Fruit fly (Drosophila melanogaster) whole organism, embryonic: ENCODE measurements around the gene CG15019.

ENCODE experiments used
- CG10209 ChIP-seq: fragments of 200-800 bp; sonication (Bioruptor generic); optimal IDR thresholded peaks from 3 replicates; lab custom pipeline; 2017; ENCODE audit warnings: missing biosample characterization, mild to moderate bottlenecking, missing genetic modification characterization, missing genetic modification reagents
- CG15601 ChIP-seq: fragments of 200-800 bp; sonication (Bioruptor generic); optimal IDR thresholded peaks from 3 replicates; lab custom pipeline; 2019; ENCODE audit warnings: missing biosample characterization, mild to moderate bottlenecking, missing genetic modification characterization, moderate library complexity
- CG16813 ChIP-seq: fragments of 200-800 bp; sonication (Bioruptor generic); IDR thresholded peaks from 3 replicates; pipeline ENCODE4 v1.3.6; 2022; ENCODE audit warnings: missing biosample characterization, missing genetic modification characterization; ENCODE audit not compliant: partially characterized antibody
- CG17359 ChIP-seq: fragments of 200-800 bp; sonication (Bioruptor generic); optimal IDR thresholded peaks from 3 replicates; lab custom pipeline; 2018; ENCODE audit warnings: missing biosample characterization, mild to moderate bottlenecking, missing genetic modification characterization, moderate library complexity
- CG1792 ChIP-seq: fragments of 200-800 bp; sonication (Bioruptor generic); optimal IDR thresholded peaks from 2 replicates; lab custom pipeline; 2016; ENCODE audit warnings: missing biosample characterization, missing genetic modification characterization
- CG18476 ChIP-seq: fragments of 200-800 bp; sonication (Bioruptor generic); optimal IDR thresholded peaks from 2 replicates; lab custom pipeline; 2016; ENCODE audit warnings: missing biosample characterization, mild to moderate bottlenecking, missing genetic modification characterization
- CG2875 ChIP-seq: fragments of 200-800 bp; sonication (Bioruptor generic); optimal IDR thresholded peaks from 2 replicates; lab custom pipeline; 2017; ENCODE audit warnings: missing biosample characterization, mild to moderate bottlenecking, missing genetic modification characterization, missing genetic modification reagents
- CG30020 ChIP-seq: fragments of 200-800 bp; optimal IDR thresholded peaks from 2 replicates; lab custom pipeline; 2019; ENCODE audit warnings: missing biosample characterization, mild to moderate bottlenecking, missing genetic modification characterization, moderate library complexity
- CG3065 ChIP-seq: fragments of 200-800 bp; sonication (Bioruptor generic); optimal IDR thresholded peaks from 2 replicates; lab custom pipeline; 2016; ENCODE audit warnings: missing biosample characterization, missing genetic modification characterization
- CG31365 ChIP-seq: fragments of 200-800 bp; sonication (Bioruptor generic); optimal IDR thresholded peaks from 2 replicates; lab custom pipeline; 2018; ENCODE audit warnings: missing biosample characterization, mild to moderate bottlenecking, missing genetic modification characterization
- CG32772 ChIP-seq: fragments of 200-800 bp; sonication (Bioruptor generic); IDR thresholded peaks from 2 replicates; pipeline ENCODE4 v1.3.6; 2022; ENCODE audit warnings: missing biosample characterization, missing genetic modification characterization
- CG34224 ChIP-seq: fragments of 200-800 bp; sonication (Bioruptor generic); IDR thresholded peaks from 3 replicates; pipeline ENCODE4 v1.3.6; 2022; ENCODE audit warnings: missing biosample characterization, missing genetic modification characterization; ENCODE audit not compliant: partially characterized antibody
- CG34422 ChIP-seq: fragments of 200-800 bp; sonication (Bioruptor generic); IDR thresholded peaks from 3 replicates; pipeline ENCODE4 v1.3.6; 2022; ENCODE audit warnings: missing biosample characterization, missing genetic modification characterization
- CG7372 ChIP-seq: fragments of 200-800 bp; sonication (Bioruptor generic); IDR thresholded peaks from 2 replicates; pipeline ENCODE4 v1.3.6; 2022; ENCODE audit warnings: missing biosample characterization, missing genetic modification characterization
- CG7786 ChIP-seq: fragments of 200-800 bp; sonication (Bioruptor generic); optimal IDR thresholded peaks from 2 replicates; lab custom pipeline; 2016; ENCODE audit warnings: missing biosample characterization, missing genetic modification characterization
- CG9215 ChIP-seq: fragments of 200-800 bp; sonication (Bioruptor generic); IDR thresholded peaks from 2 replicates; pipeline ENCODE4 v1.3.6; 2022; ENCODE audit warnings: missing biosample characterization, missing genetic modification characterization
- D19B ChIP-seq: fragments of 200-800 bp; sonication (Bioruptor generic); optimal IDR thresholded peaks from 2 replicates; lab custom pipeline; 2017; ENCODE audit warnings: missing biosample characterization, mild to moderate bottlenecking, missing genetic modification characterization
- Dad ChIP-seq: fragments of 200-800 bp; sonication (Bioruptor generic); optimal IDR thresholded peaks from 3 replicates; lab custom pipeline; 2016; ENCODE audit warnings: missing biosample characterization, missing genetic modification characterization
- Doc3 ChIP-seq: fragments of 200-800 bp; sonication (Bioruptor generic); IDR thresholded peaks from 3 replicates; pipeline ENCODE4 v1.3.6; 2022; ENCODE audit warnings: missing biosample characterization, missing genetic modification characterization; ENCODE audit not compliant: partially characterized antibody
- Dref ChIP-seq: fragments of 200-800 bp; sonication (Bioruptor generic); IDR thresholded peaks from 2 replicates; pipeline ENCODE4 v1.3.6; 2022; ENCODE audit warnings: missing biosample characterization, missing genetic modification characterization
- GATAe ChIP-seq: fragments of 200-800 bp; sonication (Bioruptor generic); conservative IDR thresholded peaks from 2 replicates; pipeline ENCODE4 v1.3.6; 2022; ENCODE audit warnings: missing biosample characterization, missing genetic modification characterization
- MESR4 ChIP-seq: fragments of 200-800 bp; sonication (Bioruptor generic); optimal IDR thresholded peaks from 2 replicates; lab custom pipeline; 2018; ENCODE audit warnings: missing biosample characterization, mild to moderate bottlenecking, missing genetic modification characterization, moderate library complexity
- Med ChIP-seq: fragments of 200-800 bp; sonication (Bioruptor generic); peaks from one replicate; lab custom pipeline; 2016; ENCODE audit warnings: missing biosample characterization, missing genetic modification characterization, mild to moderate bottlenecking, inconsistent platforms, moderate library complexity
- Meics ChIP-seq: fragments of 200-800 bp; sonication (Bioruptor generic); optimal IDR thresholded peaks from 2 replicates; lab custom pipeline; 2017; ENCODE audit warnings: missing biosample characterization, mild to moderate bottlenecking, missing genetic modification characterization
- Myb ChIP-seq: fragments of 200-800 bp; sonication (Bioruptor generic); optimal IDR thresholded peaks from 2 replicates; lab custom pipeline; 2016; ENCODE audit warnings: missing biosample characterization, missing genetic modification characterization
- Nf-YA ChIP-seq: fragments of 200-800 bp; sonication (Bioruptor generic); IDR thresholded peaks from 2 replicates; pipeline ENCODE4 v1.3.6; 2022; ENCODE audit warnings: missing biosample characterization, missing genetic modification characterization
- Ravus ChIP-seq: fragments of 200-800 bp; sonication (Bioruptor generic); IDR thresholded peaks from 2 replicates; pipeline ENCODE4 v1.3.6; 2022; ENCODE audit warnings: missing biosample characterization, missing genetic modification characterization
- Ssrp ChIP-seq: fragments of 200-800 bp; sonication (Bioruptor generic); optimal IDR thresholded peaks from 2 replicates; lab custom pipeline; 2018; ENCODE audit warnings: missing biosample characterization, mild to moderate bottlenecking, missing genetic modification characterization, moderate library complexity
- Taf1 ChIP-seq: fragments of 200-800 bp; sonication (Bioruptor generic); IDR thresholded peaks from 2 replicates; pipeline ENCODE4 v1.3.6; 2022; ENCODE audit warnings: missing biosample characterization, missing genetic modification characterization
- Vsx1 ChIP-seq: fragments of 200-800 bp; sonication (Bioruptor generic); optimal IDR thresholded peaks from 2 replicates; lab custom pipeline; 2017; ENCODE audit warnings: missing biosample characterization, mild to moderate bottlenecking, missing genetic modification characterization, missing genetic modification reagents
- Xbp1 ChIP-seq: fragments of 200-800 bp; sonication (Bioruptor generic); optimal IDR thresholded peaks from 3 replicates; lab custom pipeline; 2016; ENCODE audit warnings: missing biosample characterization, mild to moderate bottlenecking, missing genetic modification characterization
- ap ChIP-seq: fragments of 200-800 bp; sonication (Bioruptor generic); IDR thresholded peaks from 2 replicates; pipeline ENCODE4 v1.3.6; 2022; ENCODE audit warnings: missing biosample characterization, missing genetic modification characterization
- ato ChIP-seq: fragments of 200-800 bp; sonication (Bioruptor generic); IDR thresholded peaks from 2 replicates; pipeline ENCODE4 v1.3.6; 2022; ENCODE audit warnings: missing biosample characterization, missing genetic modification characterization; ENCODE audit not compliant: partially characterized antibody
- az2 ChIP-seq: fragments of 200-800 bp; sonication (Bioruptor generic); optimal IDR thresholded peaks from 3 replicates; lab custom pipeline; 2016; ENCODE audit warnings: missing biosample characterization, missing genetic modification characterization
- br ChIP-seq: fragments of >200 bp; optimal IDR thresholded peaks from 2 replicates; lab custom pipeline; 2017
- btn ChIP-seq: fragments of 200-800 bp; sonication (Bioruptor generic); optimal IDR thresholded peaks from 2 replicates; lab custom pipeline; 2016; ENCODE audit warnings: missing biosample characterization, missing genetic modification characterization
- cato ChIP-seq: fragments of 200-800 bp; sonication (Bioruptor generic); optimal IDR thresholded peaks from 2 replicates; lab custom pipeline; 2016; ENCODE audit warnings: missing biosample characterization, missing genetic modification characterization, borderline replicate concordance
- chif ChIP-seq, 2 experiments: fragments of 200-800 bp; sonication (Bioruptor generic); optimal IDR thresholded peaks; 3 replicates each; lab custom pipeline; 2016; ENCODE audit warnings: missing biosample characterization in 2 of 2, missing genetic modification characterization in 2 of 2
- corto ChIP-seq: fragments of 200-800 bp; sonication (Bioruptor generic); optimal IDR thresholded peaks from 2 replicates; lab custom pipeline; 2016; ENCODE audit warnings: missing biosample characterization, mild to moderate bottlenecking, missing genetic modification characterization, moderate library complexity
- dan ChIP-seq: fragments of 200-800 bp; sonication (Bioruptor generic); IDR thresholded peaks from 2 replicates; pipeline ENCODE4 v1.3.6; 2022; ENCODE audit warnings: missing biosample characterization, missing genetic modification characterization
- dimm ChIP-seq: fragments of 200-800 bp; sonication (Bioruptor generic); IDR thresholded peaks from 2 replicates; pipeline ENCODE4 v1.3.6; 2022; ENCODE audit warnings: missing biosample characterization, missing genetic modification characterization
- dmrt11E ChIP-seq: fragments of 200-800 bp; sonication (Bioruptor generic); optimal IDR thresholded peaks from 3 replicates; lab custom pipeline; 2018; ENCODE audit warnings: missing biosample characterization, mild to moderate bottlenecking, missing genetic modification characterization, moderate library complexity
- h ChIP-seq: fragments of >200 bp; optimal IDR thresholded peaks from 2 replicates; lab custom pipeline; 2017
- pan ChIP-seq, 4 experiments: fragments of >200 bp in 3 of 4; fragments of 200-800 bp in 1 of 4; sonication (Bioruptor generic) in 1 of 4; optimal IDR thresholded peaks in 3 of 4; IDR thresholded peaks in 1 of 4; 2 replicates each; pipeline versions ENCODE4 v1.3.6 to Lab custom; 2017 to 2022; ENCODE audit warnings: missing biosample characterization in 2 of 4, missing genetic modification characterization in 2 of 4, mixed read lengths in 1 of 4
- psq ChIP-seq: fragments of 200-800 bp; sonication (Bioruptor generic); optimal IDR thresholded peaks from 2 replicates; lab custom pipeline; 2017; ENCODE audit warnings: missing biosample characterization, missing genetic modification characterization
- row ChIP-seq: fragments of 200-800 bp; sonication (Bioruptor generic); IDR thresholded peaks from 3 replicates; pipeline ENCODE4 v1.3.6; 2022; ENCODE audit warnings: missing biosample characterization, missing genetic modification characterization
- sens-2 ChIP-seq: fragments of 200-800 bp; sonication (Bioruptor generic); IDR thresholded peaks from 2 replicates; pipeline ENCODE4 v1.3.6; 2022; ENCODE audit warnings: missing biosample characterization, missing genetic modification characterization
- sob ChIP-seq: fragments of 200-800 bp; sonication (Bioruptor generic); IDR thresholded peaks from 2 replicates; pipeline ENCODE4 v1.3.6; 2022; ENCODE audit warnings: missing biosample characterization, missing genetic modification characterization
- usp ChIP-seq: fragments of >200 bp; optimal IDR thresholded peaks from 2 replicates; lab custom pipeline; 2017; ENCODE audit warnings: missing biosample characterization, missing genetic modification characterization
- vvl ChIP-seq: fragments of 200-800 bp; sonication (Bioruptor generic); IDR thresholded peaks from 2 replicates; pipeline ENCODE4 v1.3.6; 2022; ENCODE audit warnings: missing biosample characterization, missing genetic modification characterization

Gene CG15019

DNA sequence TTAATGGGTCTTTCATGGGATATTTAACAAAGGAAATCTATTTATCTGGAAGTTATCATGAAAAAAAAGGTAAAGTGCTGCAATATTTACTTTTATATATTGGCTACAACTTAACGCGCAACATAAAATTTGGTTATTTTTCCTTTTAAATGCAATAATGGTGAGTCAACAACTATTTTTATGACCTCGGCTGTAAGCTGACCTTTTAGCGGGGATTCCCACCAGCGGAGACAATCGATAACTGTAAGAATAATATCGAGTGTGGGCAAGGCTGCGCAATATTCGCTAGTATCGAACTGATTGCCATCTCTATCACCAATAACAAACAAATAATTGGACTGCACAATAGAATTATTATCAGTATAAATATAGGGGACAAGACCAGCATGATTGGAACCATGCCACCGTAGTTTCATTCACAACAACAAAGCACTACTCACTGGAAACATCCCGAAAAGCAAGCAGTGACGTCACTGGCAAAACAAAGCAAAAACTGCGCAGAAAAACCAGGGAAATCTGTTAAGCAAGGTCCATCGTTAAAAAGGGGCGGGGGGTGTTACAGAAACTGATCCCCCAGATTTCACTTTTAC, 2.6 kb downstream of the CG15019 start, which contains the start of gene Syx17 (continued):
- no peak for TF ChIP-seq dan
- TF ChIP-seq Ravus, result no peak
- TF ChIP-seq D19B, result peak; percentile 19
- TF ChIP-seq vvl, result peak; percentile 73
- 0 out of 2 replicates have a peak, but pooled peaks have one; percentile 11 for TF ChIP-seq sens-2 (GFP tag; lab: Robert Waterston, UW)
- peak; percentile 65 for TF ChIP-seq CG15601 (tag; lab: Kevin White, UChicago)
- TF ChIP-seq Taf1 (GFP tag; lab: Robert Waterston, UW), result no peak
- no peak for TF ChIP-seq btn (GFP tag; lab: Kevin White, UChicago)
- TF ChIP-seq CG30020 (tag; lab: Kevin White, UChicago), result peak; percentile 56
- TF ChIP-seq pan (optimal IDR thresholded peaks at IDR 0.05; lab: Kevin White, UChicago), result no peak
- TF ChIP-seq pan (GFP tag; optimal IDR thresholded peaks at IDR 0.05 in 1 of 2, IDR thresholded peaks at IDR 0.05 in 1 of 2), result peak in 1 of 2 experiments; percentile 31
- peak; percentile 62 for TF ChIP-seq az2
- TF ChIP-seq CG16813, result peak; percentile 90
- peak; percentile 96 for TF ChIP-seq CG34224
- peak; percentile 76; the same call in 2 of the 3 replicates for TF ChIP-seq CG34422 (GFP tag; lab: Robert Waterston, UW)
- peak; percentile 92 for TF ChIP-seq Med (GFP tag; lab: Kevin White, UChicago)
- peak; percentile 52 for TF ChIP-seq CG7786 (GFP tag; lab: Kevin White, UChicago)
- no peak for TF ChIP-seq h (lab: Kevin White, UChicago)
- TF ChIP-seq cato (GFP tag; lab: Kevin White, UChicago), result no peak
- no peak for TF ChIP-seq CG7372 (GFP tag; lab: Robert Waterston, UW)
- peak; percentile 54 for TF ChIP-seq dmrt11E (tag; lab: Kevin White, UChicago)
- TF ChIP-seq Doc3 (GFP tag; lab: Robert Waterston, UW), result peak; percentile 76
- TF ChIP-seq corto, result peak; percentile 4
- TF ChIP-seq CG9215 (GFP tag; lab: Robert Waterston, UW), result peak; percentile 38; the same call in 1 of the 2 replicates
- TF ChIP-seq CG1792, result peak; percentile 51
- peak; percentile 24 for TF ChIP-seq Dad (GFP tag; lab: Kevin White, UChicago)
- TF ChIP-seq Myb (GFP tag; lab: Kevin White, UChicago), result peak; percentile 38
- peak; percentile 99 for TF ChIP-seq Dref (GFP tag; lab: Robert Waterston, UW)
- peak; percentile 62 for TF ChIP-seq CG10209 (GFP tag; lab: Kevin White, UChicago)
- peak; percentile 39 for TF ChIP-seq CG18476 (GFP tag; lab: Kevin White, UChicago)
- TF ChIP-seq Nf-YA (GFP tag; lab: Robert Waterston, UW), result no peak
- TF ChIP-seq psq (GFP tag; lab: Kevin White, UChicago), result no peak
- no peak for TF ChIP-seq ap (GFP tag; lab: Robert Waterston, UW)
- peak; percentile 25 for TF ChIP-seq Ssrp (tag; lab: Kevin White, UChicago)
- TF ChIP-seq br (lab: Kevin White, UChicago), result no peak
- peak; percentile 91 for TF ChIP-seq CG3065 (GFP tag; lab: Kevin White, UChicago)
- TF ChIP-seq chif (GFP tag; optimal IDR thresholded peaks at IDR 0.05; lab: Kevin White, UChicago), result peak in 1 of 2 experiments; percentile 43
- TF ChIP-seq CG17359 (tag; lab: Kevin White, UChicago), result peak; percentile 56
- no peak for TF ChIP-seq GATAe (GFP tag; lab: Robert Waterston, UW)
- peak; percentile 92 for TF ChIP-seq ato (GFP tag; lab: Robert Waterston, UW)
- TF ChIP-seq sob, result peak; percentile 71
- TF ChIP-seq usp (GFP tag; lab: Kevin White, UChicago), result no peak
- peak; percentile 86 for TF ChIP-seq MESR4 (GFP tag; lab: Kevin White, UChicago)
- peak; percentile 64 for TF ChIP-seq row (GFP tag; lab: Robert Waterston, UW)
- peak; percentile 2 for TF ChIP-seq CG31365 (tag; lab: Kevin White, UChicago)
- TF ChIP-seq Meics (GFP tag; lab: Kevin White, UChicago), result peak; percentile 59
- TF ChIP-seq CG32772, result no peak
- TF ChIP-seq dimm (GFP tag; lab: Robert Waterston, UW), result no peak
- peak; percentile 68 for TF ChIP-seq Xbp1 (GFP tag; lab: Kevin White, UChicago)
- TF ChIP-seq CG2875 (GFP tag; lab: Kevin White, UChicago), result peak; percentile 16
- peak; percentile 1 for TF ChIP-seq Vsx1 (GFP tag; lab: Kevin White, UChicago)
